Fruit fly (Drosophila melanogaster) Kc167 (cell line): ENCODE data around the gene Mob3.

ENCODE experiments used
- Myc ChIP-seq: fragments of >200 bp; optimal IDR thresholded peaks from 2 replicates; lab custom pipeline; 2017; ENCODE audit warnings: missing external identifiers
- Sin3A ChIP-seq: fragments of >200 bp; optimal IDR thresholded peaks from 2 replicates; lab custom pipeline; 2018; ENCODE audit warnings: missing external identifiers
- h ChIP-seq: fragments of >200 bp; optimal IDR thresholded peaks from 3 replicates; lab custom pipeline; 2018; ENCODE audit warnings: missing external identifiers
- insv ChIP-seq: fragments of >200 bp; optimal IDR thresholded peaks from 3 replicates; lab custom pipeline; 2018; ENCODE audit warnings: missing external identifiers
- psq ChIP-seq: fragments of >200 bp; optimal IDR thresholded peaks from 2 replicates; lab custom pipeline; 2017; ENCODE audit warnings: missing external identifiers
- ttk ChIP-seq: sonication (Bioruptor generic); optimal IDR thresholded peaks from 2 replicates; lab custom pipeline; 2017; ENCODE audit warnings: missing external identifiers

dm6 chr2L:10301918-10302317 is 36.8 kb downstream of the Mob3 start, which contains the start of gene CG13138:
- TF ChIP-seq h (lab: Kevin White, UChicago) = no peak
- no peak for TF ChIP-seq insv (lab: Kevin White, UChicago)
- no peak for TF ChIP-seq Sin3A (lab: Kevin White, UChicago)
- no peak for TF ChIP-seq psq (lab: Kevin White, UChicago)
- no peak for TF ChIP-seq ttk
- no peak for TF ChIP-seq Myc (lab: Kevin White, UChicago)
